Fruit fly (Drosophila melanogaster) whole organism, pupa: ENCODE data around the gene CG42834.

ENCODE experiments used
- CG13204 ChIP-seq: fragments of 200-800 bp; sonication (Bioruptor generic); optimal IDR thresholded peaks from 2 replicates; lab custom pipeline; 2018; ENCODE audit warnings: missing biosample characterization, mild to moderate bottlenecking, missing genetic modification characterization, moderate library complexity
- CG34367 ChIP-seq: fragments of 200-800 bp; sonication (Bioruptor generic); optimal IDR thresholded peaks from 2 replicates; lab custom pipeline; 2018; ENCODE audit warnings: missing biosample characterization, mild to moderate bottlenecking, missing genetic modification characterization
- CG8301 ChIP-seq: fragments of 200-800 bp; sonication (Bioruptor generic); optimal IDR thresholded peaks from 2 replicates; lab custom pipeline; 2018; ENCODE audit warnings: missing biosample characterization, mild to moderate bottlenecking, missing genetic modification characterization
- EcR ChIP-seq: fragments of 200-800 bp; sonication (Bioruptor generic); optimal IDR thresholded peaks from 3 replicates; lab custom pipeline; 2019; ENCODE audit warnings: missing biosample characterization, missing genetic modification characterization, mild to moderate bottlenecking, moderate library complexity, missing genetic modification reagents
- Pif1A ChIP-seq: fragments of 200-800 bp; sonication (Bioruptor generic); optimal IDR thresholded peaks from 3 replicates; lab custom pipeline; 2016; ENCODE audit warnings: missing biosample characterization, missing genetic modification characterization
- gl ChIP-seq: fragments of 200-800 bp; sonication (Bioruptor generic); optimal IDR thresholded peaks from 2 replicates; lab custom pipeline; 2018; ENCODE audit warnings: missing biosample characterization, mild to moderate bottlenecking, missing genetic modification characterization

- TF ChIP-seq Pif1A (no peak), CG13204 (GFP tag; lab: Kevin White, UChicago) (no peak), EcR (GFP tag; lab: Kevin White, UChicago) (no peak), CG34367 (no peak), CG8301 (no peak), gl (no peak)
Measured at dm6 chr3R:17425417-17425915, 6.9 kb downstream of the CG42834 start, which contains the start of gene cysu.
